Worm (Caenorhabditis elegans): Measurements from ENCODE around the gene F13H10.5.

Gene F13H10.5

ce11 chrIV:11025941-11026340, 35.1 kb downstream of the F13H10.5 start:
- TF ChIP-seq sea-1 (GFP tag; conservative IDR thresholded peaks at IDR 0.05) (peak; percentile 99), ets-7 (tag; optimal IDR thresholded peaks at IDR 0.05) (peak; percentile 96), ceh-13 (GFP tag; optimal IDR thresholded peaks at IDR 0.05) (peak; percentile 98), tbx-37 (GFP tag; conservative IDR thresholded peaks at IDR 0.05) (peak; percentile 99), tbx-11 (GFP tag; IDR thresholded peaks at IDR 0.05) (peak; percentile 99), hmbx-1 (tag; optimal IDR thresholded peaks at IDR 0.05) (peak; percentile 93), F13C5.2 (tag; optimal IDR thresholded peaks at IDR 0.05) (peak; percentile 99), scrt-1 (GFP tag; IDR thresholded peaks at IDR 0.05) (peak; percentile 99), ama-1 (optimal IDR thresholded peaks at IDR 0.05) (peak; percentile 92), ceh-36 (tag; optimal IDR thresholded peaks at IDR 0.05) (peak; percentile 98), hmg-4 (GFP tag; optimal IDR thresholded peaks at IDR 0.05) (peak; percentile 100), tra-4 (tag; optimal IDR thresholded peaks at IDR 0.05) (peak; percentile 99), pes-1 (GFP tag; IDR thresholded peaks at IDR 0.05) (peak; percentile 99), flt-1 (GFP tag; IDR thresholded peaks at IDR 0.05) (peak; percentile 100), B0310.2 (tag; optimal IDR thresholded peaks at IDR 0.05) (peak; percentile 99), hnd-1 (tag; optimal IDR thresholded peaks at IDR 0.05) (peak; percentile 96), aly-1 (tag; optimal IDR thresholded peaks at IDR 0.05) (peak; percentile 100)

- TF ChIP-seq ceh-13 (GFP tag; optimal IDR thresholded peaks at IDR 0.05) (no peak), tbx-37 (GFP tag; conservative IDR thresholded peaks at IDR 0.05) (0 out of 2 replicates have a peak, but pooled peaks have one; percentile 10)
Measured at ce11 chrIV:11026648-11027047, 35.8 kb downstream of the F13H10.5 start.

ce11 chrIV:11027560-11027959, 36.8 kb downstream of the F13H10.5 start:
- TF ChIP-seq tra-4 (tag; optimal IDR thresholded peaks at IDR 0.05) (peak; percentile 7), hmg-4 (GFP tag; optimal IDR thresholded peaks at IDR 0.05) (peak; percentile 48), pes-1 (GFP tag; IDR thresholded peaks at IDR 0.05) (0 out of 2 replicates have a peak, but pooled peaks have one; percentile 42), tbx-11 (GFP tag; IDR thresholded peaks at IDR 0.05) (no peak), ama-1 (optimal IDR thresholded peaks at IDR 0.05) (peak; percentile 88), flt-1 (GFP tag; IDR thresholded peaks at IDR 0.05) (peak; percentile 20; the same call in 1 of the 2 replicates), ets-7 (tag; optimal IDR thresholded peaks at IDR 0.05) (peak; percentile 13), ceh-36 (tag; optimal IDR thresholded peaks at IDR 0.05) (peak; percentile 25), B0310.2 (tag; optimal IDR thresholded peaks at IDR 0.05) (no peak)

ce11 chrIV:11029412-11029811, 38.6 kb downstream of the F13H10.5 start, which contains the start of gene hrg-5:
Gene hrg-5 (minus strand): TSS chrIV:11029428.
- no peak for TF ChIP-seq sea-1 (GFP tag; conservative IDR thresholded peaks at IDR 0.05)
- no peak for TF ChIP-seq tbx-37 (GFP tag; conservative IDR thresholded peaks at IDR 0.05)
- no peak for TF ChIP-seq tbx-11 (GFP tag; IDR thresholded peaks at IDR 0.05)
- no peak for TF ChIP-seq tra-4 (tag; optimal IDR thresholded peaks at IDR 0.05)
- no peak for TF ChIP-seq flt-1 (GFP tag; IDR thresholded peaks at IDR 0.05)
- no peak for TF ChIP-seq ceh-13 (GFP tag; optimal IDR thresholded peaks at IDR 0.05)
- no peak for TF ChIP-seq ama-1 (optimal IDR thresholded peaks at IDR 0.05)

- TF ChIP-seq pes-1 (GFP tag; IDR thresholded peaks at IDR 0.05) (no peak), ama-1 (optimal IDR thresholded peaks at IDR 0.05) (no peak), tbx-11 (GFP tag; IDR thresholded peaks at IDR 0.05) (no peak), tbx-37 (GFP tag; conservative IDR thresholded peaks at IDR 0.05) (no peak), ceh-36 (tag; optimal IDR thresholded peaks at IDR 0.05) (no peak)
Measured at ce11 chrIV:11030117-11030516, 39.3 kb downstream of the F13H10.5 start.

- TF ChIP-seq ceh-13 (GFP tag; optimal IDR thresholded peaks at IDR 0.05) (no peak), B0310.2 (tag; optimal IDR thresholded peaks at IDR 0.05) (no peak), ceh-36 (tag; optimal IDR thresholded peaks at IDR 0.05) (no peak), ets-7 (tag; optimal IDR thresholded peaks at IDR 0.05) (no peak), ama-1 (optimal IDR thresholded peaks at IDR 0.05) (no peak), hmbx-1 (tag; optimal IDR thresholded peaks at IDR 0.05) (no peak)
Measured at ce11 chrIV:11030893-11031292, 40.1 kb downstream of the F13H10.5 start, which contains the start of gene hrg-4. Gene hrg-4 (minus strand): TSS chrIV:11030993.

ce11 chrIV:11031640-11032039, 40.8 kb downstream of the F13H10.5 start:
- no peak for TF ChIP-seq pes-1 (GFP tag; IDR thresholded peaks at IDR 0.05)

ce11 chrIV:11032288-11032687, 41.5 kb downstream of the F13H10.5 start, which contains the start of gene hrg-6:
Gene hrg-6 (plus strand): TSS chrIV:11032588.
- TF ChIP-seq tbx-37 (GFP tag; conservative IDR thresholded peaks at IDR 0.05) (no peak), ceh-36 (tag; optimal IDR thresholded peaks at IDR 0.05) (no peak), tbx-11 (GFP tag; IDR thresholded peaks at IDR 0.05) (no peak), ceh-13 (GFP tag; optimal IDR thresholded peaks at IDR 0.05) (no peak), hmbx-1 (tag; optimal IDR thresholded peaks at IDR 0.05) (no peak)

- TF ChIP-seq ets-7 (tag; optimal IDR thresholded peaks at IDR 0.05) (no peak), flt-1 (GFP tag; IDR thresholded peaks at IDR 0.05) (no peak), F13C5.2 (tag; optimal IDR thresholded peaks at IDR 0.05) (peak; percentile 8), hmbx-1 (tag; optimal IDR thresholded peaks at IDR 0.05) (no peak), tbx-37 (GFP tag; conservative IDR thresholded peaks at IDR 0.05) (no peak), hmg-4 (GFP tag; optimal IDR thresholded peaks at IDR 0.05) (no peak), sea-1 (GFP tag; conservative IDR thresholded peaks at IDR 0.05) (no peak)
Measured at ce11 chrIV:11036222-11036621, 45.4 kb downstream of the F13H10.5 start, which contains the start of gene fkb-1. Gene fkb-1 (plus strand): TSS chrIV:11036582.

Data from whole organism, early embryonic.